Worm (Caenorhabditis elegans) whole organism, L3 larva: ENCODE measurements around the gene Y116A8C.27.

ENCODE experiments used
- ama-1 ChIP-seq: fragments of 150-350 bp; optimal IDR thresholded peaks from 2 replicates; lab custom pipeline; 2018
- daf-12 ChIP-seq: fragments of 150-350 bp; optimal IDR thresholded peaks from 2 replicates; lab custom pipeline; 2014; ENCODE audit warnings: missing biosample characterization, missing genetic modification reagents, missing genetic modification characterization
- egl-27 ChIP-seq: sonication (generic microtip); optimal IDR thresholded peaks from 4 replicates; lab custom pipeline; 2017; ENCODE audit warnings: missing biosample characterization, missing genetic modification reagents, missing genetic modification characterization
- elt-3 ChIP-seq, 3 experiments: fragments of 150-350 bp in 1 of 3; sonication (generic microtip) in 2 of 3; optimal IDR thresholded peaks; 2 replicates in 2 of 3; 4 replicates in 1 of 3; lab custom pipeline; 2014 to 2017; ENCODE audit warnings: missing biosample characterization in 3 of 3, missing genetic modification characterization in 3 of 3
- fos-1 ChIP-seq: fragments of 150-350 bp; optimal IDR thresholded peaks from 2 replicates; lab custom pipeline; 2014; ENCODE audit warnings: missing biosample characterization, missing genetic modification characterization
- nhr-237 ChIP-seq: fragments of 150-350 bp; optimal IDR thresholded peaks from 2 replicates; lab custom pipeline; 2014; ENCODE audit warnings: missing biosample characterization, missing genetic modification characterization
- nhr-25 ChIP-seq: sonication (generic microtip); optimal IDR thresholded peaks from 2 replicates; lab custom pipeline; 2017; ENCODE audit warnings: missing biosample characterization, missing genetic modification characterization
- tbx-2 ChIP-seq: sonication (generic microtip); optimal IDR thresholded peaks from 2 replicates; lab custom pipeline; 2016; ENCODE audit warnings: mild to moderate bottlenecking, missing genetic modification characterization, missing compliant biosample characterization
- unc-39 ChIP-seq: sonication (generic microtip); optimal IDR thresholded peaks from 4 replicates; lab custom pipeline; 2017; ENCODE audit warnings: missing biosample characterization, missing genetic modification characterization

- TF ChIP-seq egl-27 (tag; lab: Kevin White, UChicago) (no peak), nhr-237 (tag; lab: Kevin White, UChicago) (no peak), fos-1 (no peak), unc-39 (no peak), ama-1 (lab: Kevin White, UChicago) (no peak), tbx-2 (no peak), elt-3 (tag; optimal IDR thresholded peaks at IDR 0.05; lab: Kevin White, UChicago) (no peak), nhr-25 (no peak), daf-12 (tag; lab: Kevin White, UChicago) (no peak)
Measured at ce11 chrIV:17121058-17121773, 25.1 kb upstream of the Y116A8C.27 start.
